Worm (Caenorhabditis elegans): Measurements from ENCODE around the gene CC8.2.

DNA sequence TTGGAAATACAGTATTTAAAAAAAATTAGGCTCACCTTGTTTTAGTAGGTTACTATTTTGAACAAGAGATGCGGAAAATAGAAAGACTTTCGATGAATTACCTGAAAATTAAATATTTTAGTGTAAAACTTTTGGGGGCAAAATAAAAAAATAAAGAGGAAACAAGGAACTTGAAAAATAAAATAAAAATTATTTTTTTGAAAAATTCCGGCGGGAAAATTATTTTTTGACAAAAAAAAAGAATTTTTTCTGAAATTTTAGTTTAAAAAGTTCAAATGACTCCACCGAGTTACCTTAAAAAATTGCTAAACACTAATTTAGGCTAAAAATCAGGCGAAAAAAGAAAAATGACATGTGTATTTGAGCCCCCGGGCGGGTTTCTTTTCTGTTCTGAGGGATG is 23.9 kb downstream of the CC8.2 start, which contains the start of the genes cha-1 and unc-17:
- TF ChIP-seq Y75B8A.6 (GFP tag; IDR thresholded peaks at IDR 0.05) (no peak), fkh-10 (GFP tag; optimal IDR thresholded peaks at IDR 0.05) (no peak), F49E8.2 (tag; optimal IDR thresholded peaks at IDR 0.05; ENCODE audit: borderline replicate concordance) (no peak), nhr-102 (tag; optimal IDR thresholded peaks at IDR 0.05) (no peak), T20F7.1 (GFP tag; optimal IDR thresholded peaks at IDR 0.05) (no peak), lsy-2 (tag; optimal IDR thresholded peaks at IDR 0.05) (no peak), aha-1 (tag) (no peak), nhr-25 (tag; optimal IDR thresholded peaks at IDR 0.05; ENCODE audit: borderline replicate concordance, insufficient read depth) (no peak), spr-3 (GFP tag; optimal IDR thresholded peaks at IDR 0.05) (no peak), lim-7 (GFP tag; IDR thresholded peaks at IDR 0.05) (no peak), lin-39 (tag; optimal IDR thresholded peaks at IDR 0.05) (no peak), lin-29 (GFP tag; IDR thresholded peaks at IDR 0.05) (no peak)
